Fruit fly (Drosophila melanogaster): ENCODE measurements around the gene Abcd3.
A peak's percentile ranks its signal among the peaks of the same experiment; 100 is the strongest.

Abcd3 gene

dm6 chrX:19750626-19751149, at the start of gene Abcd3 (continued):
- peak in 1 of 2 experiments; percentile 52 for TF ChIP-seq insv (GFP tag; optimal IDR thresholded peaks at IDR 0.05)
- TF ChIP-seq pum (GFP tag; optimal IDR thresholded peaks at IDR 0.05), result no peak
- peak; percentile 8 for TF ChIP-seq gfzf (GFP tag; optimal IDR thresholded peaks at IDR 0.05)
- TF ChIP-seq CG6791 (GFP tag; IDR thresholded peaks at IDR 0.05; ENCODE audit: partially characterized antibody), result peak; percentile 75
- TF ChIP-seq CG10267 (tag; optimal IDR thresholded peaks at IDR 0.05), result peak; percentile 83
- peak; percentile 30 for TF ChIP-seq jumu (GFP tag; optimal IDR thresholded peaks at IDR 0.05)
- peak; percentile 62; the same call in 2 of the 3 replicates for TF ChIP-seq CG7963 (GFP tag; IDR thresholded peaks at IDR 0.05; ENCODE audit: partially characterized antibody)
- peak; percentile 74; the same call in 2 of the 3 replicates for TF ChIP-seq so (GFP tag; IDR thresholded peaks at IDR 0.05)
- peak; percentile 28 for TF ChIP-seq CG11723 (GFP tag; optimal IDR thresholded peaks at IDR 0.05)
- no peak for TF ChIP-seq sens-2 (GFP tag; IDR thresholded peaks at IDR 0.05)
- TF ChIP-seq Vsx1 (GFP tag; optimal IDR thresholded peaks at IDR 0.05), result no peak
- no peak for TF ChIP-seq pfk (GFP tag; optimal IDR thresholded peaks at IDR 0.05)
- TF ChIP-seq MBD-R2 (GFP tag; IDR thresholded peaks at IDR 0.05), result peak; percentile 50
- TF ChIP-seq nerfin-1 (tag; optimal IDR thresholded peaks at IDR 0.05), result peak; percentile 68
- peak; percentile 57 for TF ChIP-seq chn (GFP tag; optimal IDR thresholded peaks at IDR 0.05)
- TF ChIP-seq peb (GFP tag; IDR thresholded peaks at IDR 0.05), result no peak
- no peak for TF ChIP-seq toy (GFP tag; IDR thresholded peaks at IDR 0.05)
- TF ChIP-seq nom (GFP tag; optimal IDR thresholded peaks at IDR 0.05), result peak; percentile 73
- no peak for TF ChIP-seq jing (GFP tag; optimal IDR thresholded peaks at IDR 0.05)
- no peak for TF ChIP-seq Max (GFP tag; optimal IDR thresholded peaks at IDR 0.05)
- TF ChIP-seq CG31388 (GFP tag; optimal IDR thresholded peaks at IDR 0.05), result no peak
- TF ChIP-seq tap (tag; optimal IDR thresholded peaks at IDR 0.05), result no peak
- peak; percentile 21 to 59 for TF ChIP-seq Pdp1 (GFP tag; optimal IDR thresholded peaks at IDR 0.05)
- TF ChIP-seq ase (GFP tag; IDR thresholded peaks at IDR 0.05), result no peak
- TF ChIP-seq eve (GFP tag; optimal IDR thresholded peaks at IDR 0.05), result no peak
- TF ChIP-seq tll (GFP tag; optimal IDR thresholded peaks at IDR 0.05), result peak in 1 of 2 experiments; percentile 10
- TF ChIP-seq trem (tag; optimal IDR thresholded peaks at IDR 0.05), result peak; percentile 46
- peak; percentile 53 for TF ChIP-seq inv (GFP tag; IDR thresholded peaks at IDR 0.05; ENCODE audit: partially characterized antibody)
- TF ChIP-seq crp (GFP tag; optimal IDR thresholded peaks at IDR 0.05), result peak in 1 of 2 experiments; percentile 72
- TF ChIP-seq odd (GFP tag; optimal IDR thresholded peaks at IDR 0.05), result peak; percentile 47
- TF ChIP-seq CG8281 (tag; optimal IDR thresholded peaks at IDR 0.05), result no peak
- peak; percentile 12 for TF ChIP-seq bcd (GFP tag; optimal IDR thresholded peaks at IDR 0.05)
- no peak for TF ChIP-seq klu (GFP tag; IDR thresholded peaks at IDR 0.05)
- TF ChIP-seq Dip2 (GFP tag; IDR thresholded peaks at IDR 0.05), result no peak
- no peak for TF ChIP-seq Hr78 (GFP tag; optimal IDR thresholded peaks at IDR 0.05)
- TF ChIP-seq bowl (GFP tag; IDR thresholded peaks at IDR 0.05), result 0 out of 2 replicates have a peak, but pooled peaks have one; percentile 21
- no peak for TF ChIP-seq CG10959 (GFP tag; IDR thresholded peaks at IDR 0.05)
- TF ChIP-seq fd96Cb (tag; optimal IDR thresholded peaks at IDR 0.05), result no peak
- no peak for TF ChIP-seq Hsf (GFP tag; optimal IDR thresholded peaks at IDR 0.05)
- TF ChIP-seq chinmo (GFP tag; IDR thresholded peaks at IDR 0.05; ENCODE audit: partially characterized antibody), result peak; percentile 91
- no peak for TF ChIP-seq mam (GFP tag; optimal IDR thresholded peaks at IDR 0.05)
- TF ChIP-seq run (tag; optimal IDR thresholded peaks at IDR 0.05), result peak; percentile 2
- TF ChIP-seq bsh (GFP tag; optimal IDR thresholded peaks at IDR 0.05), result no peak
- TF ChIP-seq CG10462 (GFP tag; optimal IDR thresholded peaks at IDR 0.05), result no peak
- no peak for TF ChIP-seq CG12942 (GFP tag; optimal IDR thresholded peaks at IDR 0.05)
- TF ChIP-seq NC2β (GFP tag; optimal IDR thresholded peaks at IDR 0.05), result peak; percentile 39
- peak; percentile 75 for TF ChIP-seq HLH4C (GFP tag; IDR thresholded peaks at IDR 0.05; ENCODE audit: partially characterized antibody)
- TF ChIP-seq CG12299 (tag; optimal IDR thresholded peaks at IDR 0.05), result peak; percentile 42
- TF ChIP-seq CG18599 (GFP tag; optimal IDR thresholded peaks at IDR 0.05), result peak; percentile 66
